Worm (Caenorhabditis elegans): ENCODE results near the gene C32D5.7.

DNA sequence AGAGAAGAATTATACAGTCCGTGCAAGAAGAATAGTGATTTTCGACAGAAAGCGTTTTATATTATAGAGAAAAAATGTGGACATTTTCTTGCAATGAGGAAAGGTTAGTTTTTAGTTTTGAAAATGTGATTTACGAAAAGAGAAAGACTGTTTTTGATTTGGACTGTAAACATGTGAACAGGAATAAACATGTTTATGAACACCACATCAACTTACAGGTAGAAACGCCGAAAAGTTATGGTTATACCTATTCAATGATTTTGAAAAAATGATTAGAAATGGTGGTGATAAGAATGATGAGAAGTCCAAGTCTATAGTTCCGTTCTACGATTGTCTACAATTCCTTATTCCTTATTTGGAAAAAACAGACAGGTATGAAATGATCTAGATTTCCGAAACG, 4.7 kb upstream of the C32D5.7 start:
- TF ChIP-seq nhr-111 (GFP tag; optimal IDR thresholded peaks at IDR 0.05) (no peak), unc-39 (tag; optimal IDR thresholded peaks at IDR 0.05) (no peak), aha-1 (tag) (no peak), pha-4 (GFP tag; IDR thresholded peaks at IDR 0.05) (no peak), pha-4 (tag; optimal IDR thresholded peaks at IDR 0.05) (no peak), dpl-1 (GFP tag; optimal IDR thresholded peaks at IDR 0.05) (no peak), nhr-10 (tag; optimal IDR thresholded peaks at IDR 0.05) (no peak), ztf-11 (tag; optimal IDR thresholded peaks at IDR 0.05) (no peak), nhr-6 (tag; optimal IDR thresholded peaks at IDR 0.05) (no peak), nhr-28 (tag; optimal IDR thresholded peaks at IDR 0.05) (no peak), mep-1 (tag; optimal IDR thresholded peaks at IDR 0.05) (no peak), ceh-20 (GFP tag; IDR thresholded peaks at IDR 0.05) (no peak), F10B5.3 (tag; optimal IDR thresholded peaks at IDR 0.05) (no peak), dmd-8 (GFP tag; IDR thresholded peaks at IDR 0.05) (no peak)
